Worm (Caenorhabditis elegans): ENCODE results near the gene F42H10.6.

Gene F42H10.6

DNA sequence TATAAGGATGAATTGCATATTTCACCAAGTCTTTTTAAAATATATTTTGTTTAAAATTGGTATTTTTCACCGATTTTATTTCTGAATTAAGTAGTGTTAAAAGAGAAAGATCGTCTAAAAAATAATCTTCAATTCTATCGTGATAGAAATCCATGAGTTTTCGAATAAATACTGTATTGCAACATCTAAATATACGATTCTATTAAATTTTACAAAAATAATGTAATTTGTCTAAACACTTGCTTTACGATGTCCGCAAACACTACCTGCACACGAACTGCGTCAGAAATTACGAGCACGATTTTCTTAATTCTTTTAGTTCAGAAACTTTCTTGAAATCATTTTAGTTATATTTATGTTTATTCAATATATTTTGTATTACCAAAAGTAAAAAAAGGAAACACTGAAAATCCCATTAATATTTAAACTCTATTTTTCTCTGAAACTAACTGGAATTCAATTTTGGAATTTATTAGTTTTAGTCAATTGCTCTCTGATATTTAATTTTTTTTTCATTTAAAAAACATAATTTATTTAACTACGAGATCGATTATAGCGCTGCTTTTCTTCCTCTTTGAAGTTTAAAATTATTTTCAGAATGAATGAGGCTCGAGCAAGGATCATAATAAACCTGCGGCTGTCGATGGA is 31.0 kb downstream of the F42H10.6 start, which contains the start of gene mrpl-32 (continued):
- no peak; the same call in 1 of the 2 replicates for TF ChIP-seq attf-6 (GFP tag; IDR thresholded peaks at IDR 0.05)
- no peak for TF ChIP-seq gei-17 (GFP tag; optimal IDR thresholded peaks at IDR 0.05)
- TF ChIP-seq egl-44 (GFP tag; IDR thresholded peaks at IDR 0.05): no peak
- TF ChIP-seq lin-35 (GFP tag; optimal IDR thresholded peaks at IDR 0.05): peak in 1 of 3 experiments; percentile 13
- TF ChIP-seq zfh-2 (GFP tag; conservative IDR thresholded peaks at IDR 0.05): no peak
- TF ChIP-seq F37B4.10 (GFP tag; IDR thresholded peaks at IDR 0.05): no peak
- no peak for TF ChIP-seq bed-2 (GFP tag; IDR thresholded peaks at IDR 0.05)
- 0 out of 2 replicates have a peak, but pooled peaks have one; percentile 33 for TF ChIP-seq attf-3 (GFP tag; conservative IDR thresholded peaks at IDR 0.05)
- no peak for TF ChIP-seq ztf-25 (GFP tag; IDR thresholded peaks at IDR 0.05)
- no peak for TF ChIP-seq T26A5.8 (tag; optimal IDR thresholded peaks at IDR 0.05)
- no peak for TF ChIP-seq nhr-80 (tag; optimal IDR thresholded peaks at IDR 0.05)
- no peak for TF ChIP-seq ccch-3 (GFP tag; optimal IDR thresholded peaks at IDR 0.05)
- no peak for TF ChIP-seq ceh-40 (GFP tag; IDR thresholded peaks at IDR 0.05)
- TF ChIP-seq mel-28 (tag; optimal IDR thresholded peaks at IDR 0.05; ENCODE audit: borderline replicate concordance): no peak
- TF ChIP-seq nfyb-1 (GFP tag; IDR thresholded peaks at IDR 0.05): peak; percentile 68; the same call in 1 of the 2 replicates
- TF ChIP-seq tbx-9 (tag; optimal IDR thresholded peaks at IDR 0.05; ENCODE audit: borderline replicate concordance): no peak
- TF ChIP-seq nhr-120 (GFP tag; IDR thresholded peaks at IDR 0.05): no peak
- no peak for TF ChIP-seq ztf-6 (GFP tag; IDR thresholded peaks at IDR 0.05)
- TF ChIP-seq pha-4 (tag; optimal IDR thresholded peaks at IDR 0.05): no peak
- peak; percentile 42 for TF ChIP-seq tbp1 (GFP tag; optimal IDR thresholded peaks at IDR 0.05)
- TF ChIP-seq ztf-18 (tag; optimal IDR thresholded peaks at IDR 0.05): no peak
- peak; percentile 38 for TF ChIP-seq xnd-1 (tag; optimal IDR thresholded peaks at IDR 0.05)
- no peak for TF ChIP-seq madf-10 (tag; optimal IDR thresholded peaks at IDR 0.05)
- peak; percentile 8 for TF ChIP-seq rpc-1 (optimal IDR thresholded peaks at IDR 0.05)
- no peak for TF ChIP-seq rpc-1 (tag; optimal IDR thresholded peaks at IDR 0.05)
- TF ChIP-seq akir-1 (GFP tag; optimal IDR thresholded peaks at IDR 0.05): no peak
- peak; percentile 79 for TF ChIP-seq ekl-4 (GFP tag; IDR thresholded peaks at IDR 0.05)
- no peak for TF ChIP-seq aptf-3 (GFP tag; IDR thresholded peaks at IDR 0.05)
- peak; percentile 31 for TF ChIP-seq unc-130 (GFP tag; optimal IDR thresholded peaks at IDR 0.05)
- TF ChIP-seq athp-1 (tag; optimal IDR thresholded peaks at IDR 0.05): peak; percentile 66
- peak; percentile 33 for TF ChIP-seq chd-7 (tag; optimal IDR thresholded peaks at IDR 0.05)
- no peak for TF ChIP-seq let-607 (tag; optimal IDR thresholded peaks at IDR 0.05)
- peak; percentile 76 for TF ChIP-seq Y53G8AR.9 (GFP tag; conservative IDR thresholded peaks at IDR 0.05)
- TF ChIP-seq C17E4.6 (GFP tag; IDR thresholded peaks at IDR 0.05): no peak
- no peak for TF ChIP-seq snpc-1.1 (tag; optimal IDR thresholded peaks at IDR 0.05; ENCODE audit: insufficient read depth)
- TF ChIP-seq fkh-3 (tag; optimal IDR thresholded peaks at IDR 0.05): no peak
- no peak for TF ChIP-seq F52B5.7 (tag; optimal IDR thresholded peaks at IDR 0.05)
- TF ChIP-seq F23B12.7 (tag; optimal IDR thresholded peaks at IDR 0.05; ENCODE audit: insufficient read depth): peak; percentile 16
- TF ChIP-seq F57A8.1 (GFP tag; optimal IDR thresholded peaks at IDR 0.05): no peak
- no peak for TF ChIP-seq ets-4 (GFP tag; optimal IDR thresholded peaks at IDR 0.05)
- no peak for TF ChIP-seq T07F8.4 (tag; optimal IDR thresholded peaks at IDR 0.05)
- TF ChIP-seq F33H1.4 (GFP tag; IDR thresholded peaks at IDR 0.05): peak; percentile 33; the same call in 1 of the 2 replicates
- no peak for TF ChIP-seq D2030.7 (GFP tag; IDR thresholded peaks at IDR 0.05)
- no peak for TF ChIP-seq snpc-3.4 (tag; optimal IDR thresholded peaks at IDR 0.05)
- TF ChIP-seq sea-2 (GFP tag; IDR thresholded peaks at IDR 0.05): no peak
- TF ChIP-seq K12H6.12 (tag; optimal IDR thresholded peaks at IDR 0.05): no peak
- peak; percentile 81 for TF ChIP-seq B0336.3 (GFP tag; IDR thresholded peaks at IDR 0.05)
- TF ChIP-seq madf-8 (GFP tag; conservative IDR thresholded peaks at IDR 0.05): no peak
